Fruit fly (Drosophila melanogaster) whole organism, wandering third instar larva: ENCODE results near the gene ORY.

Experiments used
- Abd-B ChIP-seq: fragments of >200 bp; optimal IDR thresholded peaks from 2 replicates; lab custom pipeline; 2017; ENCODE audit warnings: missing biosample characterization, missing genetic modification characterization
- CG32264 ChIP-seq: fragments of 200-800 bp; sonication (Bioruptor generic); optimal IDR thresholded peaks from 2 replicates; lab custom pipeline; 2016; ENCODE audit warnings: missing biosample characterization, missing genetic modification characterization
- Dfd ChIP-seq: fragments of >200 bp; optimal IDR thresholded peaks from 2 replicates; lab custom pipeline; 2017; ENCODE audit warnings: missing biosample characterization, missing genetic modification characterization
- GATAd ChIP-seq: sonication (Bioruptor generic); optimal IDR thresholded peaks from 2 replicates; lab custom pipeline; 2016; ENCODE audit warnings: missing biosample characterization, missing genetic modification characterization
- HLH106 ChIP-seq: fragments of 200-800 bp; optimal IDR thresholded peaks from 3 replicates; lab custom pipeline; 2019; ENCODE audit warnings: missing biosample characterization, mild to moderate bottlenecking, missing genetic modification characterization, moderate library complexity
- br ChIP-seq: fragments of 200-800 bp; sonication (Bioruptor generic); optimal IDR thresholded peaks from 2 replicates; lab custom pipeline; 2016; ENCODE audit warnings: missing biosample characterization, missing genetic modification characterization
- brk ChIP-seq: fragments of 200-800 bp; sonication (Bioruptor generic); optimal IDR thresholded peaks from 2 replicates; lab custom pipeline; 2016; ENCODE audit warnings: missing biosample characterization, mild to moderate bottlenecking, missing genetic modification characterization
- ey ChIP-seq: fragments of 200-800 bp; sonication (Bioruptor generic); optimal IDR thresholded peaks from 2 replicates; lab custom pipeline; 2016; ENCODE audit warnings: missing biosample characterization, missing genetic modification characterization
- foxo ChIP-seq, 2 experiments: fragments of 200-800 bp; sonication (Bioruptor generic); optimal IDR thresholded peaks; 2 replicates in 1 of 2; 3 replicates in 1 of 2; lab custom pipeline; 2016 to 2017; ENCODE audit warnings: missing biosample characterization in 2 of 2, missing genetic modification characterization in 2 of 2
- jim ChIP-seq: fragments of 175-275, 200-325 bp; sonication (Bioruptor generic); optimal IDR thresholded peaks from 2 replicates; lab custom pipeline; 2016; ENCODE audit warnings: missing biosample characterization, mild to moderate bottlenecking, missing genetic modification characterization
- lola ChIP-seq: fragments of >200 bp; optimal IDR thresholded peaks from 2 replicates; lab custom pipeline; 2017; ENCODE audit warnings: missing biosample characterization, missing genetic modification characterization
- psq ChIP-seq: fragments of 200-800 bp; sonication (Bioruptor generic); optimal IDR thresholded peaks from 3 replicates; lab custom pipeline; 2017; ENCODE audit warnings: missing biosample characterization, mild to moderate bottlenecking, missing genetic modification characterization, moderate library complexity
- usp ChIP-seq: fragments of >200 bp; optimal IDR thresholded peaks from 2 replicates; lab custom pipeline; 2017; ENCODE audit warnings: missing biosample characterization, missing genetic modification characterization

- TF ChIP-seq jim (GFP tag; lab: Kevin White, UChicago) (no peak), ey (GFP tag; lab: Kevin White, UChicago) (no peak), br (no peak), lola (GFP tag; lab: Kevin White, UChicago) (no peak), Dfd (GFP tag; lab: Kevin White, UChicago) (no peak), usp (no peak), HLH106 (tag; lab: Kevin White, UChicago) (no peak), Abd-B (no peak), CG32264 (GFP tag; lab: Kevin White, UChicago) (no peak), foxo (GFP tag; optimal IDR thresholded peaks at IDR 0.05; lab: Kevin White, UChicago) (no peak), psq (GFP tag; lab: Kevin White, UChicago) (no peak), GATAd (no peak), brk (GFP tag; lab: Kevin White, UChicago) (no peak)
Observed at dm6 chrY:3540622-3541021, 20.9 kb upstream of the ORY start, which contains the start of gene Pp1-Y2.
